Fruit fly (Drosophila melanogaster) whole organism, pupa: ENCODE results near the gene milt.

Experiments
- CG8301 ChIP-seq: fragments of 200-800 bp; sonication (Bioruptor generic); optimal IDR thresholded peaks from 2 replicates; lab custom pipeline; 2018; ENCODE audit warnings: missing biosample characterization, mild to moderate bottlenecking, missing genetic modification characterization
- D1 ChIP-seq: fragments of 200-800 bp; sonication (Bioruptor generic); optimal IDR thresholded peaks from 2 replicates; lab custom pipeline; 2018; ENCODE audit warnings: missing biosample characterization, mild to moderate bottlenecking, missing genetic modification characterization, moderate library complexity
- EcR ChIP-seq: fragments of 200-800 bp; sonication (Bioruptor generic); optimal IDR thresholded peaks from 3 replicates; lab custom pipeline; 2019; ENCODE audit warnings: missing biosample characterization, missing genetic modification characterization, mild to moderate bottlenecking, moderate library complexity, missing genetic modification reagents

DNA sequence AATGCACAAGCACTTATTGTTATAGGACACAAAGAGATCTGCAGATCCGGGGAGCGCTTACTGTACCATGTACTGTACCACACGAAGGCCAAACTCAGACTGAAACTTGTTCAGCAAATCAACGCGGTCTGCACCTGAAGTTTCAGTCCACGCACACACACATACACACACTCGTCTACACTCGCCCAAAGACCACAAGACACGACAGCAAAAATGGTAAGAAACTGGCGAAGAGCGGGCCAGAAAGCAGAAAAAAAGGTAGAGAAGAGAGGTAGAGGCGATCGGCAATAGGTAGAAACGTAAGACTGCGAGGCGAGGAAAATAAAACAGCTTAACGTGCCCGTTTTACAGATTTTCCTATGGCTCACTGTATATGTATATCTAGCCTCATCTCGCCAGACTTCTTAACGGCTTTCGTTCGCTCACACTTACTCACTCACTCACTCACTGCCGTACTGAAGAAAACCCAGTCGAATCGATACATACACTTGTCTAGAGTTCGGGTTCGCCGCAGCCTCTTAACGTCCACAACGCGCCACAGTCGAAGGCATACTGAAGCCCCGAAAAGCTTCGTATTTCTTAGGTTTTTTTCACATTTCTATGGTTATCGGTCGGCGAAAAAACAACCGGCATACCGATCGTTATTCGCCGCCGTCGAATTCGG lies 27.7 kb upstream of the milt start, which contains the start of gene uif:
- TF ChIP-seq D1 (tag; lab: Kevin White, UChicago) (no peak), CG8301 (tag; lab: Kevin White, UChicago) (no peak), EcR (GFP tag; lab: Kevin White, UChicago) (peak; percentile 33)
